Fruit fly (Drosophila melanogaster) whole organism, pupa: ENCODE results near the gene CG10621.

Experiments used
- CG10348 ChIP-seq: fragments of 200-800 bp; sonication (Bioruptor generic); IDR thresholded peaks from 2 replicates; pipeline ENCODE4 v1.3.6; 2022; ENCODE audit warnings: missing biosample characterization, missing genetic modification characterization
- CG12605 ChIP-seq: fragments of 200-800 bp; sonication (Bioruptor generic); IDR thresholded peaks from 2 replicates; pipeline ENCODE4 v1.3.6; 2022; ENCODE audit warnings: missing biosample characterization, missing genetic modification characterization
- CG13204 ChIP-seq: fragments of 200-800 bp; sonication (Bioruptor generic); optimal IDR thresholded peaks from 2 replicates; lab custom pipeline; 2018; ENCODE audit warnings: missing biosample characterization, mild to moderate bottlenecking, missing genetic modification characterization, moderate library complexity
- CG14655 ChIP-seq: fragments of 200-800 bp; sonication (Bioruptor generic); optimal IDR thresholded peaks from 3 replicates; lab custom pipeline; 2017; ENCODE audit warnings: mild to moderate bottlenecking, missing biosample characterization, missing genetic modification reagents, missing genetic modification characterization
- CG15710 ChIP-seq: fragments of 200-800 bp; sonication (Bioruptor generic); optimal IDR thresholded peaks from 2 replicates; lab custom pipeline; 2018; ENCODE audit warnings: missing biosample characterization, mild to moderate bottlenecking, missing genetic modification characterization, moderate library complexity
- CG17806 ChIP-seq: fragments of 200-800 bp; sonication (Bioruptor generic); optimal IDR thresholded peaks from 2 replicates; lab custom pipeline; 2018; ENCODE audit warnings: missing biosample characterization, mild to moderate bottlenecking, missing genetic modification characterization, moderate library complexity
- CG32121 ChIP-seq: fragments of 200-800 bp; sonication (Bioruptor generic); IDR thresholded peaks from 2 replicates; pipeline ENCODE4 v1.3.6; 2022; ENCODE audit warnings: missing biosample characterization, missing genetic modification characterization
- CG34367 ChIP-seq: fragments of 200-800 bp; sonication (Bioruptor generic); optimal IDR thresholded peaks from 2 replicates; lab custom pipeline; 2018; ENCODE audit warnings: missing biosample characterization, mild to moderate bottlenecking, missing genetic modification characterization
- CG4496 ChIP-seq: fragments of 200-800 bp; sonication (Bioruptor generic); IDR thresholded peaks from 3 replicates; pipeline ENCODE4 v1.3.6; 2022; ENCODE audit warnings: missing biosample characterization, missing genetic modification characterization
- CG8159 ChIP-seq: fragments of 200-800 bp; sonication (Bioruptor generic); optimal IDR thresholded peaks from 3 replicates; lab custom pipeline; 2018; ENCODE audit warnings: missing biosample characterization, mild to moderate bottlenecking, missing genetic modification characterization, moderate library complexity
- CG8301 ChIP-seq: fragments of 200-800 bp; sonication (Bioruptor generic); optimal IDR thresholded peaks from 2 replicates; lab custom pipeline; 2018; ENCODE audit warnings: missing biosample characterization, mild to moderate bottlenecking, missing genetic modification characterization
- CG9948 ChIP-seq: fragments of 200-800 bp; sonication (Bioruptor generic); optimal IDR thresholded peaks from 2 replicates; lab custom pipeline; 2018; ENCODE audit warnings: missing biosample characterization, mild to moderate bottlenecking, missing genetic modification characterization, moderate library complexity
- D1 ChIP-seq: fragments of 200-800 bp; sonication (Bioruptor generic); optimal IDR thresholded peaks from 2 replicates; lab custom pipeline; 2018; ENCODE audit warnings: missing biosample characterization, mild to moderate bottlenecking, missing genetic modification characterization, moderate library complexity
- EcR ChIP-seq: fragments of 200-800 bp; sonication (Bioruptor generic); optimal IDR thresholded peaks from 3 replicates; lab custom pipeline; 2019; ENCODE audit warnings: missing biosample characterization, missing genetic modification characterization, mild to moderate bottlenecking, moderate library complexity, missing genetic modification reagents
- Ets98B ChIP-seq: fragments of 200-800 bp; sonication (Bioruptor generic); IDR thresholded peaks from 2 replicates; pipeline ENCODE4 v1.3.6; 2022; ENCODE audit warnings: missing biosample characterization, missing genetic modification characterization
- Pif1A ChIP-seq: fragments of 200-800 bp; sonication (Bioruptor generic); optimal IDR thresholded peaks from 3 replicates; lab custom pipeline; 2016; ENCODE audit warnings: missing biosample characterization, missing genetic modification characterization
- Pif1B ChIP-seq: fragments of 200-800 bp; sonication (Bioruptor generic); optimal IDR thresholded peaks from 3 replicates; lab custom pipeline; 2016; ENCODE audit warnings: missing biosample characterization, missing genetic modification characterization
- Snoo ChIP-seq: fragments of 200-800 bp; sonication (Bioruptor generic); optimal IDR thresholded peaks from 3 replicates; lab custom pipeline; 2017; ENCODE audit warnings: missing biosample characterization, mild to moderate bottlenecking, missing genetic modification characterization, inconsistent platforms
- fd96Ca ChIP-seq: fragments of 200-800 bp; sonication (Bioruptor generic); IDR thresholded peaks from 3 replicates; pipeline ENCODE4 v1.3.6; 2022; ENCODE audit warnings: missing biosample characterization, missing genetic modification characterization
- gl ChIP-seq: fragments of 200-800 bp; sonication (Bioruptor generic); optimal IDR thresholded peaks from 2 replicates; lab custom pipeline; 2018; ENCODE audit warnings: missing biosample characterization, mild to moderate bottlenecking, missing genetic modification characterization
- rn ChIP-seq: fragments of 200-800 bp; sonication (Bioruptor generic); IDR thresholded peaks from 2 replicates; pipeline ENCODE4 v1.3.6; 2022; ENCODE audit warnings: missing biosample characterization, missing genetic modification characterization

CG10621 gene

dm6 chr2L:18946636-18947514, 7.4 kb downstream of the CG10621 start:
- TF ChIP-seq fd96Ca (GFP tag; lab: Robert Waterston, UW) (no peak), CG17806 (tag; lab: Kevin White, UChicago) (peak; percentile 87), Pif1B (peak; percentile 50), CG12605 (no peak; the same call in none of the 2 replicates), CG4496 (GFP tag; lab: Robert Waterston, UW) (no peak; the same call in 2 of the 3 replicates), CG34367 (peak; percentile 81), Snoo (tag; lab: Kevin White, UChicago) (peak; percentile 73), EcR (GFP tag; lab: Kevin White, UChicago) (peak; percentile 85), rn (GFP tag; lab: Robert Waterston, UW) (no peak), Ets98B (GFP tag; lab: Robert Waterston, UW) (no peak), CG14655 (GFP tag; lab: Kevin White, UChicago) (peak; percentile 89), CG13204 (peak; percentile 68), CG9948 (tag; lab: Kevin White, UChicago) (peak; percentile 94), Pif1A (GFP tag; lab: Kevin White, UChicago) (peak; percentile 27), CG10348 (no peak), CG32121 (GFP tag; lab: Robert Waterston, UW) (no peak), CG8159 (tag; lab: Kevin White, UChicago) (peak; percentile 96), CG8301 (peak; percentile 56), gl (tag; lab: Kevin White, UChicago) (no peak), D1 (tag; lab: Kevin White, UChicago) (peak; percentile 87), CG15710 (tag; lab: Kevin White, UChicago) (peak; percentile 95)

dm6 chr2L:18945765-18946552, 8.3 kb downstream of the CG10621 start, which contains the start of gene CG46304:
Gene CG46304, plus strand, starts transcription at chr2L:18946305.
- TF ChIP-seq Pif1B (no peak), CG14655 (GFP tag; lab: Kevin White, UChicago) (peak; percentile 67), CG12605 (no peak), CG13204 (no peak), CG9948 (tag; lab: Kevin White, UChicago) (peak; percentile 59), CG4496 (GFP tag; lab: Robert Waterston, UW) (peak; percentile 39; the same call in 2 of the 3 replicates), D1 (tag; lab: Kevin White, UChicago) (no peak), CG34367 (peak; percentile 1), CG17806 (tag; lab: Kevin White, UChicago) (peak; percentile 38), fd96Ca (GFP tag; lab: Robert Waterston, UW) (no peak), CG8159 (tag; lab: Kevin White, UChicago) (peak; percentile 65), Ets98B (GFP tag; lab: Robert Waterston, UW) (no peak), CG15710 (tag; lab: Kevin White, UChicago) (peak; percentile 48), CG8301 (peak; percentile 40), CG10348 (no peak), EcR (GFP tag; lab: Kevin White, UChicago) (peak; percentile 89), Snoo (tag; lab: Kevin White, UChicago) (no peak), Pif1A (GFP tag; lab: Kevin White, UChicago) (no peak), CG32121 (GFP tag; lab: Robert Waterston, UW) (no peak), gl (tag; lab: Kevin White, UChicago) (no peak), rn (GFP tag; lab: Robert Waterston, UW) (no peak)

- peak; percentile 55 for TF ChIP-seq CG13204
- TF ChIP-seq EcR (GFP tag; lab: Kevin White, UChicago): peak; percentile 95
- no peak for TF ChIP-seq Ets98B (GFP tag; lab: Robert Waterston, UW)
Observed at dm6 chr2L:18944175-18945012, 9.8 kb downstream of the CG10621 start.

dm6 chr2L:18943797-18944174, 10.4 kb downstream of the CG10621 start, which contains the start of gene ssp3:
Gene ssp3, minus strand, starts transcription at chr2L:18943960.
- no peak for TF ChIP-seq CG8159 (tag; lab: Kevin White, UChicago)
- no peak for TF ChIP-seq rn (GFP tag; lab: Robert Waterston, UW)
- TF ChIP-seq CG9948 (tag; lab: Kevin White, UChicago): no peak
- TF ChIP-seq CG13204: no peak
- TF ChIP-seq Ets98B (GFP tag; lab: Robert Waterston, UW): no peak
- TF ChIP-seq CG17806 (tag; lab: Kevin White, UChicago): no peak
- TF ChIP-seq CG4496 (GFP tag; lab: Robert Waterston, UW): no peak
- TF ChIP-seq Pif1A (GFP tag; lab: Kevin White, UChicago): no peak
- TF ChIP-seq D1 (tag; lab: Kevin White, UChicago): no peak
- TF ChIP-seq Snoo (tag; lab: Kevin White, UChicago): no peak
- TF ChIP-seq CG32121 (GFP tag; lab: Robert Waterston, UW): no peak
- TF ChIP-seq CG10348: no peak
- TF ChIP-seq CG34367: no peak
- TF ChIP-seq CG15710 (tag; lab: Kevin White, UChicago): no peak
- TF ChIP-seq fd96Ca (GFP tag; lab: Robert Waterston, UW): no peak
- no peak for TF ChIP-seq CG8301
- no peak for TF ChIP-seq CG12605
- TF ChIP-seq Pif1B: no peak
- no peak for TF ChIP-seq CG14655 (GFP tag; lab: Kevin White, UChicago)
- TF ChIP-seq EcR (GFP tag; lab: Kevin White, UChicago): no peak
